Worm (Caenorhabditis elegans): ENCODE measurements around the gene B0303.7.

Gene B0303.7

ce11 chrIII:8719769-8720252, 26.4 kb downstream of the B0303.7 start, which contains the start of gene hipr-1:
Gene hipr-1 (plus strand): TSS chrIII:8720202.
- TF ChIP-seq lin-15B (tag; optimal IDR thresholded peaks at IDR 0.05) = no peak
- TF ChIP-seq efl-1 (optimal IDR thresholded peaks at IDR 0.05) = no peak
- TF ChIP-seq efl-1 (GFP tag; optimal IDR thresholded peaks at IDR 0.05 in 1 of 2) = peak in 1 of 2 experiments; percentile 88

DNA sequence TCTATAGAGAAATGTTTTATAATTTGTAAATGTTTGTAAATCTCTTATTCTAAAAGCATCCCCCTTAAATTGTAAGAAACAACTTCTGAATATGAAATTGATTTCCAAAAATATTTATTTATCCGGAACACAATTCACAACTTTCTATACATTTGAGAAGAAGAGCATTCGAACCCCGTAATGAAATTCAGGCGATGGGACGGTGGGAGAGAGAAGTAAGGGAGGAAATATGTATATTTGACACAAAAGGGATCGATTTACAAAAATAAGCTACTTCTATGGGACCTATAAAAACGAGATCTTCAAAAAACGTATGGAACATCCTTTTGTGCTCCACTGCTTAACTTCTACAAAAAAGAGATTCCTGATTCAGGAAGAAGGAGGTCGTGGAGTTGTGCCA, 31.8 kb downstream of the B0303.7 start:
- TF ChIP-seq elt-2 (tag; optimal IDR thresholded peaks at IDR 0.05) = no peak
- TF ChIP-seq irx-1 (tag; optimal IDR thresholded peaks at IDR 0.05) = no peak
- no peak for TF ChIP-seq nhr-19 (GFP tag; conservative IDR thresholded peaks at IDR 0.05)
- TF ChIP-seq ceh-8 (GFP tag; optimal IDR thresholded peaks at IDR 0.05) = no peak
- no peak for TF ChIP-seq nhr-84 (tag; optimal IDR thresholded peaks at IDR 0.05)
- no peak for TF ChIP-seq lin-15B (tag; optimal IDR thresholded peaks at IDR 0.05)

ce11 chrIII:8726019-8726894, 32.8 kb downstream of the B0303.7 start:
- no peak for TF ChIP-seq nhr-12 (tag; optimal IDR thresholded peaks at IDR 0.05)
- no peak for TF ChIP-seq efl-1 (optimal IDR thresholded peaks at IDR 0.05)
- TF ChIP-seq efl-1 (GFP tag; optimal IDR thresholded peaks at IDR 0.05 in 1 of 2) = peak in 1 of 2 experiments; percentile 64
- no peak for TF ChIP-seq unc-30 (tag; optimal IDR thresholded peaks at IDR 0.05)

DNA sequence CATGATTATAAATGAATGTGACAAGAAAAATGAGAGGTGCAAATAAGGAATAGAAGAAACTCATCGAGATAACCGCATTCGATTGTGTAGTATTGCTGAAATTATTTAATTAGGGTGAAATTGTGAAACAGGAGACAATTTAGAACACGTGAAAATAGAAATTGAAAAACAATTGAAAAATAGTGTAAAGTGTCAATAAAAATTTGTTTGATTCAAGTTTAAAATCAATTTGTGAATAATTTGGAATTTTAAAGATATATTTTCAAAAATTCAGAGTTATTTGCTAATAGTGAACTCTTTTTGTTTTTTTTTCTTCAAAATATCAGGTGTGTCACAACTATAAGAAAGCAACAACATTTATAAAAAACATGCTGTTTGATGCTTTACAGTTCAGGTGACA, 37.9 kb downstream of the B0303.7 start, which contains the start of gene ZK370.4:
TSS of gene ZK370.4 (minus strand) at position 101 of the 400 bp plus-strand sequence.
- TF ChIP-seq nhr-90 (tag; optimal IDR thresholded peaks at IDR 0.05; ENCODE audit: poor library complexity) (no peak), efl-1 (optimal IDR thresholded peaks at IDR 0.05) (no peak), efl-1 (GFP tag; optimal IDR thresholded peaks at IDR 0.05 in 1 of 2) (peak in 1 of 2 experiments; percentile 57), unc-86 (tag; optimal IDR thresholded peaks at IDR 0.05) (no peak), nhr-12 (tag; optimal IDR thresholded peaks at IDR 0.05) (no peak), nhr-20 (tag; optimal IDR thresholded peaks at IDR 0.05) (no peak)

DNA sequence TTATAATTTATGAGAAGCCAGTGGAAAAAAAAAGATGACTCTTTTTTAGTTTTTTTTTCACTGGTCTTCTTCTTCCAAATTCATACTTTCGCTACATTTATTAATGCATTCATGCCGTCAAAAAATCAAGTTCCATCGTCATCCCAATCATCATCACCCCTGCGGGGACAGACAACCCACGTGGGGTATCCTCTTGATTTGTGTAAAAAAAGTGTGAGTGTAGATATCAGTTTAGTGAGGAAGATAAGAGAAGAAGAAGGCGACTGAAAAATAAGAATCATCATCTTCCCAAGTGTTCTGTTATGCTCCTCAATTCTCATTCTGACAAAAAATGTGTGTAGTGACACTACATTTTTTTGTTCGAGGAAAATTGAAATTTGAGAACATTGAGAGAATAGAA, 38.6 kb downstream of the B0303.7 start:
- no peak for TF ChIP-seq unc-98 (GFP tag; IDR thresholded peaks at IDR 0.05)
- TF ChIP-seq mdl-1 (tag; optimal IDR thresholded peaks at IDR 0.05) = peak in 1 of 2 experiments; percentile 54
- TF ChIP-seq efl-3 (GFP tag; optimal IDR thresholded peaks at IDR 0.05) = no peak
- peak; percentile 45 for TF ChIP-seq nhr-71 (tag; optimal IDR thresholded peaks at IDR 0.05)
- TF ChIP-seq xbp-1 (tag; optimal IDR thresholded peaks at IDR 0.05) = no peak
- TF ChIP-seq C04F5.9 (tag; optimal IDR thresholded peaks at IDR 0.05) = no peak
- no peak for TF ChIP-seq zip-4 (GFP tag; optimal IDR thresholded peaks at IDR 0.05)
- no peak for TF ChIP-seq nhr-237 (tag; optimal IDR thresholded peaks at IDR 0.05)
- no peak for TF ChIP-seq fos-1 (tag; optimal IDR thresholded peaks at IDR 0.05)
- peak; percentile 30 for TF ChIP-seq snu-23 (GFP tag; optimal IDR thresholded peaks at IDR 0.05)
- TF ChIP-seq mef-2 (tag; optimal IDR thresholded peaks at IDR 0.05) = no peak
- no peak for TF ChIP-seq C34B4.2 (tag; optimal IDR thresholded peaks at IDR 0.05)
- peak in 1 of 6 experiments; percentile 54 for TF ChIP-seq elt-3 (tag; optimal IDR thresholded peaks at IDR 0.05)
- TF ChIP-seq blmp-1 (tag; optimal IDR thresholded peaks at IDR 0.05) = peak; percentile 36
- no peak for TF ChIP-seq skn-1 (tag; optimal IDR thresholded peaks at IDR 0.05)
- peak; percentile 50 for TF ChIP-seq lin-14 (GFP tag; optimal IDR thresholded peaks at IDR 0.05)
- TF ChIP-seq lin-35 (GFP tag; optimal IDR thresholded peaks at IDR 0.05) = peak in 1 of 2 experiments; percentile 40
- peak; percentile 12 for TF ChIP-seq nhr-90 (tag; optimal IDR thresholded peaks at IDR 0.05; ENCODE audit: poor library complexity)
- no peak for TF ChIP-seq rnt-1 (tag; optimal IDR thresholded peaks at IDR 0.05)
- TF ChIP-seq ama-1 (optimal IDR thresholded peaks at IDR 0.05) = no peak
- no peak for TF ChIP-seq ceh-82 (tag; optimal IDR thresholded peaks at IDR 0.05)
